Fruit fly (Drosophila melanogaster): Measurements from ENCODE around the gene CG42264.
A peak's percentile ranks its signal among the peaks of the same experiment; 100 is the strongest.

CG42264 gene

dm6 chrX:5732440-5732839 is 44.0 kb downstream of the CG42264 start, which contains the start of gene CG15773:
Gene CG15773 (plus strand): TSS chrX:5732740.
- TF ChIP-seq gsb-n (tag; optimal IDR thresholded peaks at IDR 0.05) (no peak), exex (tag; optimal IDR thresholded peaks at IDR 0.05) (peak; percentile 8), CG14860 (GFP tag; IDR thresholded peaks at IDR 0.05; ENCODE audit: partially characterized antibody) (no peak), ham (GFP tag; IDR thresholded peaks at IDR 0.05) (no peak), grn (GFP tag; optimal IDR thresholded peaks at IDR 0.05) (peak; percentile 26), ab (GFP tag; optimal IDR thresholded peaks at IDR 0.05) (no peak), bcd (GFP tag; optimal IDR thresholded peaks at IDR 0.05) (no peak), abd-A (tag; optimal IDR thresholded peaks at IDR 0.05) (no peak), CG14965 (GFP tag; optimal IDR thresholded peaks at IDR 0.05; ENCODE audit: borderline replicate concordance) (no peak), NfI (GFP tag; optimal IDR thresholded peaks at IDR 0.05) (no peak), CG11456 (GFP tag; IDR thresholded peaks at IDR 0.05) (no peak), hkb (optimal IDR thresholded peaks at IDR 0.05) (no peak), hkb (GFP tag; IDR thresholded peaks at IDR 0.05) (no peak), CG1024 (GFP tag; IDR thresholded peaks at IDR 0.05) (no peak), ken (GFP tag; IDR thresholded peaks at IDR 0.05) (no peak), CG15073 (GFP tag; optimal IDR thresholded peaks at IDR 0.05) (no peak), CG11723 (GFP tag; optimal IDR thresholded peaks at IDR 0.05) (no peak), CG15514 (GFP tag; optimal IDR thresholded peaks at IDR 0.05) (peak; percentile 84), slbo (GFP tag; IDR thresholded peaks at IDR 0.05) (no peak), sens-2 (GFP tag; IDR thresholded peaks at IDR 0.05) (no peak), CG31388 (GFP tag; optimal IDR thresholded peaks at IDR 0.05) (no peak), wor (GFP tag; IDR thresholded peaks at IDR 0.05) (no peak)

- TF ChIP-seq nerfin-1 (tag; optimal IDR thresholded peaks at IDR 0.05) (peak; percentile 51), Antp (GFP tag; optimal IDR thresholded peaks at IDR 0.05) (peak; percentile 52), repo (GFP tag; optimal IDR thresholded peaks at IDR 0.05) (peak; percentile 18), wek (GFP tag; optimal IDR thresholded peaks at IDR 0.05) (peak; percentile 60), amos (GFP tag; IDR thresholded peaks at IDR 0.05; ENCODE audit: partially characterized antibody) (no peak), hkb (optimal IDR thresholded peaks at IDR 0.05) (no peak), hkb (GFP tag; IDR thresholded peaks at IDR 0.05) (peak; percentile 46), CG14441 (GFP tag; IDR thresholded peaks at IDR 0.05) (peak; percentile 73), CG12071 (GFP tag; optimal IDR thresholded peaks at IDR 0.05) (peak; percentile 64), CG32772 (GFP tag; IDR thresholded peaks at IDR 0.05) (0 out of 2 replicates have a peak, but pooled peaks have one; percentile 53), br (optimal IDR thresholded peaks at IDR 0.05) (no peak), danr (GFP tag; IDR thresholded peaks at IDR 0.05) (peak; percentile 11; the same call in 1 of the 2 replicates), CG12219 (GFP tag; optimal IDR thresholded peaks at IDR 0.05) (peak; percentile 39), Dbx (GFP tag; IDR thresholded peaks at IDR 0.05) (0 out of 3 replicates have a peak, but pooled peaks have one; percentile 7), slbo (GFP tag; IDR thresholded peaks at IDR 0.05) (peak; percentile 68), NC2α (GFP tag; optimal IDR thresholded peaks at IDR 0.05) (no peak), CG10431 (GFP tag; optimal IDR thresholded peaks at IDR 0.05) (no peak), shn (GFP tag; optimal IDR thresholded peaks at IDR 0.05) (peak; percentile 18), Oli (tag; optimal IDR thresholded peaks at IDR 0.05) (peak; percentile 30), slou (GFP tag; optimal IDR thresholded peaks at IDR 0.05) (peak; percentile 5), pita (GFP tag; optimal IDR thresholded peaks at IDR 0.05) (no peak), CG12299 (tag; optimal IDR thresholded peaks at IDR 0.05) (no peak), Scr (GFP tag; IDR thresholded peaks at IDR 0.05; ENCODE audit: partially characterized antibody) (no peak), Myb (GFP tag; optimal IDR thresholded peaks at IDR 0.05) (peak; percentile 4), CG15601 (tag; optimal IDR thresholded peaks at IDR 0.05) (peak; percentile 27), bigmax (GFP tag; optimal IDR thresholded peaks at IDR 0.05) (no peak), Sin3A (optimal IDR thresholded peaks at IDR 0.05) (no peak), ind (GFP tag; optimal IDR thresholded peaks at IDR 0.05) (peak; percentile 48), zen (tag; optimal IDR thresholded peaks at IDR 0.05) (peak; percentile 5), Jarid2 (GFP tag; optimal IDR thresholded peaks at IDR 0.05) (peak; percentile 22), CG16813 (GFP tag; IDR thresholded peaks at IDR 0.05; ENCODE audit: partially characterized antibody) (no peak), Oaz (GFP tag; IDR thresholded peaks at IDR 0.05) (0 out of 2 replicates have a peak, but pooled peaks have one; percentile 19)
These were observed 51.7 kb downstream of the CG42264 start for dm6 chrX:5724744-5725185.
